Fruit fly (Drosophila melanogaster) whole organism, prepupa: ENCODE measurements around the gene CG33702.
A peak's percentile ranks its signal among the peaks of the same experiment; 100 is the strongest.

Experiments
- CG11762 ChIP-seq: fragments of 200-800 bp; sonication (Bioruptor generic); optimal IDR thresholded peaks from 3 replicates; lab custom pipeline; 2016; ENCODE audit warnings: missing biosample characterization, missing genetic modification characterization; ENCODE audit not compliant: insufficient read depth
- CG4318 ChIP-seq: fragments of 200-800 bp; sonication (Bioruptor generic); optimal IDR thresholded peaks from 3 replicates; lab custom pipeline; 2017; ENCODE audit warnings: missing biosample characterization, mild to moderate bottlenecking, missing genetic modification characterization
- CG8119 ChIP-seq: fragments of 200-800 bp; sonication (Bioruptor generic); IDR thresholded peaks from 3 replicates; pipeline ENCODE4 v1.3.6; 2022; ENCODE audit warnings: missing biosample characterization, missing genetic modification characterization
- CG8632 ChIP-seq: fragments of 200-800 bp; sonication (Bioruptor generic); optimal IDR thresholded peaks from 3 replicates; lab custom pipeline; 2016; ENCODE audit warnings: missing biosample characterization, missing genetic modification characterization
- Hr4 ChIP-seq: fragments of 200-800 bp; sonication (Bioruptor generic); optimal IDR thresholded peaks from 3 replicates; lab custom pipeline; 2016; ENCODE audit warnings: missing biosample characterization, missing genetic modification characterization
- OdsH ChIP-seq: fragments of 200-800 bp; sonication (Bioruptor generic); optimal IDR thresholded peaks from 3 replicates; lab custom pipeline; 2016; ENCODE audit warnings: missing biosample characterization, missing genetic modification characterization
- Smox ChIP-seq: fragments of 200-800 bp; sonication (Bioruptor generic); optimal IDR thresholded peaks from 3 replicates; lab custom pipeline; 2016; ENCODE audit warnings: missing biosample characterization, missing genetic modification characterization
- fd59A ChIP-seq: fragments of 200-800 bp; sonication (Bioruptor generic); optimal IDR thresholded peaks from 2 replicates; lab custom pipeline; 2017; ENCODE audit warnings: missing biosample characterization, mild to moderate bottlenecking, missing genetic modification characterization, missing genetic modification reagents
- fkh ChIP-seq: fragments of 200-800 bp; sonication (Bioruptor generic); optimal IDR thresholded peaks from 3 replicates; lab custom pipeline; 2017; ENCODE audit warnings: missing biosample characterization, mild to moderate bottlenecking, missing genetic modification characterization, moderate library complexity

The CG33702 gene

dm6 chr3L:9466595-9466994 is 46.6 kb downstream of the CG33702 start (continued):
- TF ChIP-seq Hr4 (GFP tag; lab: Kevin White, UChicago) = peak; percentile 38
- no peak for TF ChIP-seq CG4318 (GFP tag; lab: Kevin White, UChicago)
- TF ChIP-seq CG11762 (GFP tag; lab: Kevin White, UChicago) = no peak
- TF ChIP-seq Smox (GFP tag; lab: Kevin White, UChicago) = peak; percentile 10
- TF ChIP-seq CG8632 (GFP tag; lab: Kevin White, UChicago) = no peak
- TF ChIP-seq OdsH = peak; percentile 20
- no peak for TF ChIP-seq CG8119 (GFP tag; lab: Robert Waterston, UW)

- no peak for TF ChIP-seq fd59A
- peak; percentile 74 for TF ChIP-seq fkh (GFP tag; lab: Kevin White, UChicago)
Measured at dm6 chr3L:9465652-9466244, 47.5 kb downstream of the CG33702 start.
